Fruit fly (Drosophila melanogaster) whole organism, embryonic: ENCODE measurements around the gene da.

ENCODE experiments used
- Adf1 ChIP-seq: fragments of 200-800 bp; sonication (Bioruptor generic); IDR thresholded peaks from 2 replicates; pipeline ENCODE4 v1.3.6; 2022; ENCODE audit warnings: missing biosample characterization, missing genetic modification characterization
- B-H1 ChIP-seq: fragments of 200-800 bp; sonication (Bioruptor generic); IDR thresholded peaks from 3 replicates; pipeline ENCODE4 v1.3.6; 2022; ENCODE audit warnings: missing biosample characterization, missing genetic modification characterization
- B-H2 ChIP-seq: fragments of 200-800 bp; sonication (Bioruptor generic); optimal IDR thresholded peaks from 2 replicates; lab custom pipeline; 2018; ENCODE audit warnings: missing biosample characterization, mild to moderate bottlenecking, missing genetic modification characterization
- BtbVII ChIP-seq: fragments of 200-800 bp; sonication (Bioruptor generic); optimal IDR thresholded peaks from 3 replicates; lab custom pipeline; 2017; ENCODE audit warnings: missing biosample characterization, mild to moderate bottlenecking, missing genetic modification characterization
- CG10209 ChIP-seq: fragments of 200-800 bp; sonication (Bioruptor generic); optimal IDR thresholded peaks from 3 replicates; lab custom pipeline; 2017; ENCODE audit warnings: missing biosample characterization, mild to moderate bottlenecking, missing genetic modification characterization, missing genetic modification reagents
- CG11723 ChIP-seq: fragments of 200-800 bp; sonication (Bioruptor generic); optimal IDR thresholded peaks from 2 replicates; lab custom pipeline; 2017; ENCODE audit warnings: missing biosample characterization, mild to moderate bottlenecking, missing genetic modification characterization
- CG13123 ChIP-seq: fragments of 200-800 bp; sonication (Bioruptor generic); optimal IDR thresholded peaks from 2 replicates; lab custom pipeline; 2016; ENCODE audit warnings: missing biosample characterization, missing genetic modification characterization
- CG15601 ChIP-seq: fragments of 200-800 bp; sonication (Bioruptor generic); optimal IDR thresholded peaks from 3 replicates; lab custom pipeline; 2019; ENCODE audit warnings: missing biosample characterization, mild to moderate bottlenecking, missing genetic modification characterization, moderate library complexity
- CG17359 ChIP-seq: fragments of 200-800 bp; sonication (Bioruptor generic); optimal IDR thresholded peaks from 3 replicates; lab custom pipeline; 2018; ENCODE audit warnings: missing biosample characterization, mild to moderate bottlenecking, missing genetic modification characterization, moderate library complexity
- CG17385 ChIP-seq: fragments of 200-800 bp; sonication (Bioruptor generic); optimal IDR thresholded peaks from 3 replicates; lab custom pipeline; 2018; ENCODE audit warnings: missing biosample characterization, mild to moderate bottlenecking, missing genetic modification characterization
- CG18262 ChIP-seq: fragments of 200-800 bp; optimal IDR thresholded peaks from 3 replicates; lab custom pipeline; 2019; ENCODE audit warnings: missing biosample characterization, mild to moderate bottlenecking, missing genetic modification characterization, moderate library complexity
- CG2199 ChIP-seq: fragments of 200-800 bp; sonication (Bioruptor generic); IDR thresholded peaks from 3 replicates; pipeline ENCODE4 v1.3.6; 2022; ENCODE audit warnings: missing biosample characterization, missing genetic modification characterization
- CG2202 ChIP-seq: fragments of 200-800 bp; sonication (Bioruptor generic); optimal IDR thresholded peaks from 2 replicates; lab custom pipeline; 2018; ENCODE audit warnings: missing biosample characterization, mild to moderate bottlenecking, missing genetic modification characterization
- CG30431 ChIP-seq: fragments of 200-800 bp; sonication (Bioruptor generic); optimal IDR thresholded peaks from 2 replicates; lab custom pipeline; 2017; ENCODE audit warnings: missing biosample characterization, missing genetic modification characterization
- CG31388 ChIP-seq: fragments of 200-800 bp; sonication (Bioruptor generic); optimal IDR thresholded peaks from 2 replicates; lab custom pipeline; 2016; ENCODE audit warnings: missing biosample characterization, missing genetic modification characterization
- CG33557 ChIP-seq: fragments of 200-800 bp; sonication (Bioruptor generic); optimal IDR thresholded peaks from 2 replicates; lab custom pipeline; 2019; ENCODE audit warnings: missing biosample characterization, mild to moderate bottlenecking, missing genetic modification characterization, moderate library complexity
- CG34224 ChIP-seq: fragments of 200-800 bp; sonication (Bioruptor generic); IDR thresholded peaks from 3 replicates; pipeline ENCODE4 v1.3.6; 2022; ENCODE audit warnings: missing biosample characterization, missing genetic modification characterization; ENCODE audit not compliant: partially characterized antibody
- CG4282 ChIP-seq: fragments of 200-800 bp; sonication (Bioruptor generic); optimal IDR thresholded peaks from 2 replicates; lab custom pipeline; 2016; ENCODE audit warnings: missing biosample characterization, missing genetic modification characterization
- CG4424 ChIP-seq: fragments of 200-800 bp; sonication (Bioruptor generic); optimal IDR thresholded peaks from 3 replicates; lab custom pipeline; 2016; ENCODE audit warnings: missing biosample characterization, missing genetic modification characterization
- CG4617 ChIP-seq: fragments of 200-800 bp; sonication (Bioruptor generic); optimal IDR thresholded peaks from 3 replicates; lab custom pipeline; 2016; ENCODE audit warnings: missing biosample characterization, missing genetic modification characterization, borderline replicate concordance
- CG6765 ChIP-seq: fragments of 200-800 bp; sonication (Bioruptor generic); optimal IDR thresholded peaks from 3 replicates; lab custom pipeline; 2017; ENCODE audit warnings: missing biosample characterization, mild to moderate bottlenecking, missing genetic modification characterization
- CG8944 ChIP-seq: fragments of 200-800 bp; sonication (Bioruptor generic); optimal IDR thresholded peaks from 3 replicates; lab custom pipeline; 2016; ENCODE audit warnings: missing biosample characterization, missing genetic modification characterization
- D19A ChIP-seq: fragments of 200-800 bp; optimal IDR thresholded peaks from 3 replicates; lab custom pipeline; 2019; ENCODE audit warnings: missing biosample characterization, mild to moderate bottlenecking, missing genetic modification characterization, moderate library complexity
- Dbx ChIP-seq: fragments of 200-800 bp; sonication (Bioruptor generic); IDR thresholded peaks from 3 replicates; pipeline ENCODE4 v1.3.6; 2022; ENCODE audit warnings: missing biosample characterization, missing genetic modification characterization
- Dip3 ChIP-seq: fragments of 200-800 bp; sonication (Bioruptor generic); optimal IDR thresholded peaks from 3 replicates; lab custom pipeline; 2016; ENCODE audit warnings: missing biosample characterization, missing genetic modification characterization
- H2.0 ChIP-seq: fragments of 200-800 bp; sonication (Bioruptor generic); IDR thresholded peaks from 2 replicates; pipeline ENCODE4 v1.3.6; 2022; ENCODE audit warnings: missing biosample characterization, missing genetic modification characterization
- MBD-R2 ChIP-seq: fragments of 200-800 bp; sonication (Bioruptor generic); IDR thresholded peaks from 2 replicates; pipeline ENCODE4 v1.3.6; 2022; ENCODE audit warnings: missing biosample characterization, missing genetic modification characterization
- NFAT ChIP-seq: fragments of 200-800 bp; sonication (Bioruptor generic); IDR thresholded peaks from 2 replicates; pipeline ENCODE4 v1.3.6; 2022; ENCODE audit warnings: missing biosample characterization, missing genetic modification characterization
- Ptx1 ChIP-seq: fragments of 200-800 bp; sonication (Bioruptor generic); IDR thresholded peaks from 2 replicates; pipeline ENCODE4 v1.3.6; 2022; ENCODE audit warnings: missing biosample characterization, missing genetic modification characterization
- bcd ChIP-seq: fragments of 200-800 bp; sonication (Bioruptor generic); optimal IDR thresholded peaks from 2 replicates; lab custom pipeline; 2017; ENCODE audit warnings: missing biosample characterization, mild to moderate bottlenecking, missing genetic modification characterization
- chif ChIP-seq, 2 experiments: fragments of 200-800 bp; sonication (Bioruptor generic); optimal IDR thresholded peaks; 3 replicates each; lab custom pipeline; 2016; ENCODE audit warnings: missing biosample characterization in 2 of 2, missing genetic modification characterization in 2 of 2
- dpn ChIP-seq, 2 experiments: fragments of 200-800 bp; sonication (Bioruptor generic); optimal IDR thresholded peaks; 3 replicates each; lab custom pipeline; 2016; ENCODE audit warnings: missing biosample characterization in 2 of 2, missing genetic modification characterization in 2 of 2
- ewg ChIP-seq: fragments of 200-800 bp; sonication (Bioruptor generic); optimal IDR thresholded peaks from 3 replicates; lab custom pipeline; 2017; ENCODE audit warnings: mild to moderate bottlenecking, missing biosample characterization, missing genetic modification reagents, missing genetic modification characterization
- fd3F ChIP-seq: fragments of 200-800 bp; sonication (Bioruptor generic); optimal IDR thresholded peaks from 2 replicates; lab custom pipeline; 2018; ENCODE audit warnings: missing biosample characterization, mild to moderate bottlenecking, missing genetic modification characterization, moderate library complexity
- grau ChIP-seq: fragments of 200-800 bp; optimal IDR thresholded peaks from 3 replicates; lab custom pipeline; 2019; ENCODE audit warnings: missing biosample characterization, mild to moderate bottlenecking, missing genetic modification characterization, moderate library complexity
- inv ChIP-seq: fragments of 200-800 bp; sonication (Bioruptor generic); IDR thresholded peaks from 2 replicates; pipeline ENCODE4 v1.3.6; 2022; ENCODE audit warnings: missing biosample characterization, missing genetic modification characterization; ENCODE audit not compliant: partially characterized antibody
- ken ChIP-seq: fragments of 200-800 bp; sonication (Bioruptor generic); IDR thresholded peaks from 3 replicates; pipeline ENCODE4 v1.3.6; 2022; ENCODE audit warnings: missing biosample characterization, missing genetic modification characterization
- pnt ChIP-seq: fragments of 200-800 bp; sonication (Bioruptor generic); optimal IDR thresholded peaks from 3 replicates; lab custom pipeline; 2016; ENCODE audit warnings: missing biosample characterization, missing genetic modification characterization
- pros ChIP-seq: fragments of 200-800 bp; sonication (Bioruptor generic); optimal IDR thresholded peaks from 3 replicates; lab custom pipeline; 2019; ENCODE audit warnings: missing biosample characterization, mild to moderate bottlenecking, missing genetic modification characterization, moderate library complexity
- row ChIP-seq: fragments of 200-800 bp; sonication (Bioruptor generic); IDR thresholded peaks from 3 replicates; pipeline ENCODE4 v1.3.6; 2022; ENCODE audit warnings: missing biosample characterization, missing genetic modification characterization
- sc ChIP-seq, 3 experiments: fragments of >200 bp in 2 of 3; fragments of 200-800 bp in 1 of 3; sonication (Bioruptor generic) in 1 of 3; optimal IDR thresholded peaks; 2 replicates in 2 of 3; 3 replicates in 1 of 3; lab custom pipeline; 2017; ENCODE audit warnings: mild to moderate bottlenecking in 1 of 3, missing biosample characterization in 1 of 3, missing genetic modification characterization in 1 of 3, missing genetic modification reagents in 1 of 3
- sd ChIP-seq: fragments of 200-800 bp; sonication (Bioruptor generic); optimal IDR thresholded peaks from 3 replicates; lab custom pipeline; 2018; ENCODE audit warnings: missing biosample characterization, mild to moderate bottlenecking, missing genetic modification characterization, moderate library complexity
- ssp ChIP-seq: fragments of 200-800 bp; sonication (Bioruptor generic); IDR thresholded peaks from 2 replicates; pipeline ENCODE4 v1.3.6; 2022; ENCODE audit warnings: missing biosample characterization, missing genetic modification characterization
- trem ChIP-seq: fragments of 200-800 bp; optimal IDR thresholded peaks from 3 replicates; lab custom pipeline; 2019; ENCODE audit warnings: missing biosample characterization, mild to moderate bottlenecking, missing genetic modification characterization, moderate library complexity
- trh ChIP-seq: fragments of 200-800 bp; sonication (Bioruptor generic); optimal IDR thresholded peaks from 2 replicates; lab custom pipeline; 2016; ENCODE audit warnings: missing biosample characterization, missing genetic modification characterization
- z ChIP-seq: fragments of 200-800 bp; sonication (Bioruptor generic); IDR thresholded peaks from 3 replicates; pipeline ENCODE4 v1.3.6; 2022; ENCODE audit warnings: missing biosample characterization, missing genetic modification characterization
- zen2 ChIP-seq: fragments of 200-800 bp; sonication (Bioruptor generic); IDR thresholded peaks from 3 replicates; pipeline ENCODE4 v1.3.6; 2022; ENCODE audit warnings: missing biosample characterization, missing genetic modification characterization; ENCODE audit not compliant: partially characterized antibody

da gene

dm6 chr2L:10413251-10414127 is 25.6 kb downstream of the da start, which contains the start of the genes CG5355 and Klp31E (continued):
- TF ChIP-seq zen2 (GFP tag; lab: Robert Waterston, UW): peak; percentile 63; the same call in 2 of the 3 replicates
- no peak for TF ChIP-seq pros (GFP tag; lab: Kevin White, UChicago)
- TF ChIP-seq NFAT (GFP tag; lab: Robert Waterston, UW): peak; percentile 68; the same call in 1 of the 2 replicates
- TF ChIP-seq CG2199 (GFP tag; lab: Robert Waterston, UW): 0 out of 3 replicates have a peak, but pooled peaks have one; percentile 24
- TF ChIP-seq Adf1 (GFP tag; lab: Robert Waterston, UW): no peak
- TF ChIP-seq fd3F (GFP tag; lab: Kevin White, UChicago): peak; percentile 64
- no peak for TF ChIP-seq CG4282 (GFP tag; lab: Kevin White, UChicago)
- no peak for TF ChIP-seq D19A
- TF ChIP-seq ewg: peak; percentile 39
- peak; percentile 28 for TF ChIP-seq CG31388
- TF ChIP-seq CG15601 (tag; lab: Kevin White, UChicago): peak; percentile 73
- peak; percentile 71 for TF ChIP-seq Ptx1 (GFP tag; lab: Robert Waterston, UW)
- peak; percentile 57 for TF ChIP-seq inv (GFP tag; lab: Robert Waterston, UW)
- peak; percentile 47 for TF ChIP-seq CG17385
- peak; percentile 76 for TF ChIP-seq CG33557 (GFP tag; lab: Kevin White, UChicago)
- TF ChIP-seq CG18262 (tag; lab: Kevin White, UChicago): peak; percentile 86
- peak; percentile 39 for TF ChIP-seq trem (tag; lab: Kevin White, UChicago)
- TF ChIP-seq chif (GFP tag; optimal IDR thresholded peaks at IDR 0.05; lab: Kevin White, UChicago): peak; percentile 7 to 41
- peak; percentile 2 for TF ChIP-seq CG13123
- peak; percentile 49 for TF ChIP-seq CG11723 (GFP tag; lab: Kevin White, UChicago)
- TF ChIP-seq CG30431 (GFP tag; lab: Kevin White, UChicago): peak; percentile 26
- TF ChIP-seq CG6765: peak; percentile 7
- peak; percentile 79 for TF ChIP-seq grau
- peak; percentile 58; the same call in 1 of the 3 replicates for TF ChIP-seq Dbx
- TF ChIP-seq CG4617: peak; percentile 6
- peak; percentile 73 for TF ChIP-seq CG4424 (GFP tag; lab: Kevin White, UChicago)
- TF ChIP-seq CG34224: peak; percentile 71
- peak; percentile 13 for TF ChIP-seq trh
- TF ChIP-seq CG8944: peak; percentile 41
- peak; percentile 71 for TF ChIP-seq CG10209 (GFP tag; lab: Kevin White, UChicago)
- TF ChIP-seq sc (optimal IDR thresholded peaks at IDR 0.05; lab: Kevin White, UChicago): no peak
- peak; percentile 67 for TF ChIP-seq sc (GFP tag; optimal IDR thresholded peaks at IDR 0.05; lab: Kevin White, UChicago)
- TF ChIP-seq ken (GFP tag; lab: Robert Waterston, UW): peak; percentile 52; the same call in 1 of the 3 replicates
- no peak for TF ChIP-seq z (GFP tag; lab: Robert Waterston, UW)
- peak; percentile 31 for TF ChIP-seq H2.0 (GFP tag; lab: Robert Waterston, UW)
- TF ChIP-seq dpn (GFP tag; optimal IDR thresholded peaks at IDR 0.05; lab: Kevin White, UChicago): peak; percentile 37 to 41
- TF ChIP-seq bcd (GFP tag; lab: Kevin White, UChicago): peak; percentile 72
- TF ChIP-seq CG2202 (tag; lab: Kevin White, UChicago): peak; percentile 12
- peak; percentile 72 for TF ChIP-seq MBD-R2 (GFP tag; lab: Robert Waterston, UW)
- TF ChIP-seq Dip3 (GFP tag; lab: Kevin White, UChicago): peak; percentile 46
- peak; percentile 74 for TF ChIP-seq ssp (GFP tag; lab: Robert Waterston, UW)
- peak; percentile 56 for TF ChIP-seq CG17359
- TF ChIP-seq row (GFP tag; lab: Robert Waterston, UW): peak; percentile 88
- TF ChIP-seq BtbVII (GFP tag; lab: Kevin White, UChicago): peak; percentile 56
- peak; percentile 5 for TF ChIP-seq pnt (GFP tag; lab: Kevin White, UChicago)
- no peak for TF ChIP-seq B-H2 (GFP tag; lab: Kevin White, UChicago)
- TF ChIP-seq B-H1 (GFP tag; lab: Robert Waterston, UW): 0 out of 3 replicates have a peak, but pooled peaks have one; percentile 45
- no peak for TF ChIP-seq sd (tag; lab: Kevin White, UChicago)
